Worm (Caenorhabditis elegans): ENCODE results near the gene aagr-3.

Gene aagr-3

DNA sequence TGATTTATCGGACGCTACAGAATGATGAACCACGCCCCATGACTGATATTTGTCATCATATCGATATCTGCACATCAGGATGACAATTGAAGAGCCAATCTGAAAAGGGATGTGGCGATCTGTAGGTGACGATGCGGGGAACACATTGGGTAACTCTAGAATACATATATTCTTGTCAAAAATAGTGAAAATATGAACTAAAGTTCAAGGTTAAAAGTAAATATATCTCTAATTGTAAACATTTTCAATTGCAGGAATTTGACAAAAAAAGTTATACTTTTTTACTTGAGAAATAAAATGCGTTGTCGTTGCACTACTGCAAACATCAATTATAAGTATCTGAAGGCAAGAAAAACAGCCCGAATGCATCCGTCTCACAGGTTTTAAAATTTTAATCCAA, 23.6 kb upstream of the aagr-3 start, which contains the start of gene F58E6.6:
TSS of gene F58E6.6 (minus strand) at position 101 of the 400 bp plus-strand sequence.
- no peak for TF ChIP-seq ZK337.2 (GFP tag; IDR thresholded peaks at IDR 0.05)
- no peak for TF ChIP-seq nhr-6 (tag; optimal IDR thresholded peaks at IDR 0.05)
- TF ChIP-seq T20F7.1 (GFP tag; optimal IDR thresholded peaks at IDR 0.05) = no peak
- TF ChIP-seq ctbp-1 (GFP tag; IDR thresholded peaks at IDR 0.05) = no peak
- TF ChIP-seq nhr-76 (tag; optimal IDR thresholded peaks at IDR 0.05) = no peak
- no peak for TF ChIP-seq nhr-41 (GFP tag; IDR thresholded peaks at IDR 0.05)
- no peak for TF ChIP-seq zip-2 (tag; optimal IDR thresholded peaks at IDR 0.05)
- no peak for TF ChIP-seq hlh-11 (tag; optimal IDR thresholded peaks at IDR 0.05)
- TF ChIP-seq fkh-10 (GFP tag; optimal IDR thresholded peaks at IDR 0.05) = no peak
- TF ChIP-seq dmd-8 (GFP tag; IDR thresholded peaks at IDR 0.05) = no peak
- TF ChIP-seq mdt-29 (GFP tag; IDR thresholded peaks at IDR 0.05) = no peak
- no peak for TF ChIP-seq skn-1 (tag; optimal IDR thresholded peaks at IDR 0.05)
- no peak for TF ChIP-seq R02D3.7 (tag; optimal IDR thresholded peaks at IDR 0.05)

DNA sequence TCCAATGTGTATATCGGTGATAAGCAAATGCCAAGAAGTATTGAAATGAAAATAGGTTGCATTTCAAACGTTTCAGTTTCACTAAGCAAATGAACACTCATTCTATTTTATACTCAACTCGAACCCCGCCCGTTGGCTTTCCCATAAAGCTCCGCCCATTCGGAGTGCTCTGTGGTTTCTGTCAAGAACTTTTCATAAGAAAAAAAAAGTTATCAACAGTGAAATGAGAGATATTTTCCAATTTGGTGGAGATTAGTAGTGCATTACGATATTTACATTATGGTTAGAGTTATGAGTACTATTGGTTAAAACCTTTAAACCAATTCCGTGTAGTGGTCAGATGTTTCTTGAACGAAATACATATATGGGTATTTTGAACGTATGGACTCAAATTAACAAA, 21.0 kb upstream of the aagr-3 start, which contains the start of gene F58E6.4:
TSS of gene F58E6.4 (minus strand) at position 101 of the 400 bp plus-strand sequence.
- TF ChIP-seq aly-2 (tag; optimal IDR thresholded peaks at IDR 0.05) = no peak
- no peak for TF ChIP-seq tra-1 (GFP tag; IDR thresholded peaks at IDR 0.05)
- no peak for TF ChIP-seq lin-1 (GFP tag; IDR thresholded peaks at IDR 0.05)
- TF ChIP-seq unc-62 (GFP tag; optimal IDR thresholded peaks at IDR 0.05 in 1 of 2) = no peak
- TF ChIP-seq unc-62 (tag; optimal IDR thresholded peaks at IDR 0.05) = no peak
- TF ChIP-seq mdl-1 (tag; optimal IDR thresholded peaks at IDR 0.05) = no peak
- no peak for TF ChIP-seq Y48G9A.11 (GFP tag; IDR thresholded peaks at IDR 0.05)
- TF ChIP-seq pha-4 (GFP tag; IDR thresholded peaks at IDR 0.05) = no peak
- TF ChIP-seq pha-4 (tag; optimal IDR thresholded peaks at IDR 0.05) = no peak

DNA sequence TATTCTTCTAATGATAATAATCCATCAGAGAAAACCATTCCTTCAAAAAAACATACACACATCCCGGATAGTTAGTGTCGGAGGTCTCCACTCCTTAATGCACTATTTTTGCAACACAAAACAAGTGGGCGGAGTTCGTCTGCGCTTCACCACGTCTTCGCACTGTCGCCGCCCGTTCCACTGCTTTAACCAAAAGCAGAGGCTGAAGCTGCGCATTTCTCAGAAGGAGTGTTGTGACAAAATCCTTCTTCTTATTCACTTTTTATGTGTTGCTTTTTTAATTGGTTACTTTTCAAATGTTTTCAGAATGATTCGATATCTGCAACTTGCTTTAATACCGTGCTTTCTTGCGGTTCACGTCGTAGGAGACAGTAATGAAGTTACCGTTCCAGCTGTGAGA, 15.6 kb upstream of the aagr-3 start, which contains the start of gene F58E6.13:
TSS of gene F58E6.13 (plus strand) at position 301 of the 400 bp plus-strand sequence.
- TF ChIP-seq mes-2 (tag; optimal IDR thresholded peaks at IDR 0.05; ENCODE audit: poor library complexity, severe bottlenecking) = no peak

ce11 chrV:9740858-9741257, 11.5 kb upstream of the aagr-3 start, which contains the start of gene sta-2:
Gene sta-2 (plus strand): TSS chrV:9741206.
- TF ChIP-seq hmg-1.1 (GFP tag; IDR thresholded peaks at IDR 0.05) (no peak), hlh-30 (tag; optimal IDR thresholded peaks at IDR 0.05; ENCODE audit: insufficient read depth) (peak; percentile 57), nhr-25 (tag; optimal IDR thresholded peaks at IDR 0.05; ENCODE audit: borderline replicate concordance, insufficient read depth) (peak; percentile 31), aly-2 (tag; optimal IDR thresholded peaks at IDR 0.05) (no peak), ceh-82 (tag; optimal IDR thresholded peaks at IDR 0.05) (no peak), mdl-1 (tag; optimal IDR thresholded peaks at IDR 0.05) (peak in 1 of 2 experiments; percentile 26), unc-39 (tag; optimal IDR thresholded peaks at IDR 0.05) (no peak), madf-5 (GFP tag; IDR thresholded peaks at IDR 0.05) (no peak), zag-1 (tag; optimal IDR thresholded peaks at IDR 0.05) (no peak), hlh-11 (tag; optimal IDR thresholded peaks at IDR 0.05) (peak; percentile 19), mep-1 (tag; optimal IDR thresholded peaks at IDR 0.05) (peak; percentile 0), mxl-3 (GFP tag; optimal IDR thresholded peaks at IDR 0.05) (peak; percentile 5), unc-62 (GFP tag; optimal IDR thresholded peaks at IDR 0.05 in 1 of 2) (peak in 1 of 2 experiments; percentile 64), unc-62 (tag; optimal IDR thresholded peaks at IDR 0.05) (no peak), daf-12 (tag; optimal IDR thresholded peaks at IDR 0.05) (no peak), nhr-28 (tag; optimal IDR thresholded peaks at IDR 0.05) (peak; percentile 50)

ce11 chrV:9739402-9739801, 10.1 kb upstream of the aagr-3 start, which contains the start of gene marc-1:
Gene marc-1 (plus strand): TSS chrV:9739702.
- TF ChIP-seq lir-3 (tag; optimal IDR thresholded peaks at IDR 0.05) (no peak), spr-3 (GFP tag; optimal IDR thresholded peaks at IDR 0.05) (no peak), F44E2.7 (GFP tag; IDR thresholded peaks at IDR 0.05) (no peak), daf-8 (GFP tag; IDR thresholded peaks at IDR 0.05) (no peak), nhr-28 (tag; optimal IDR thresholded peaks at IDR 0.05) (no peak), dmd-9 (GFP tag; IDR thresholded peaks at IDR 0.05) (no peak), zip-2 (tag; optimal IDR thresholded peaks at IDR 0.05) (no peak)
